Worm (Caenorhabditis elegans) whole organism, L2 larva: ENCODE results near the gene F59A6.10.

Experiments used
- C34F6.9 ChIP-seq: fragments of 150-350 bp; optimal IDR thresholded peaks from 2 replicates; lab custom pipeline; 2014; ENCODE audit warnings: missing biosample characterization, missing genetic modification characterization
- F13H6.1 ChIP-seq: sonication (generic microtip); optimal IDR thresholded peaks from 2 replicates; lab custom pipeline; 2016; ENCODE audit warnings: missing genetic modification characterization, missing compliant biosample characterization
- R02D3.7 ChIP-seq: fragments of 150-350 bp; optimal IDR thresholded peaks from 2 replicates; lab custom pipeline; 2014; ENCODE audit warnings: missing biosample characterization, missing genetic modification characterization
- Y55F3AM.14 ChIP-seq: fragments of 200-800 bp; sonication (Bioruptor generic); optimal IDR thresholded peaks from 2 replicates; lab custom pipeline; 2018; ENCODE audit warnings: mild to moderate bottlenecking, missing genetic modification characterization, missing compliant biosample characterization
- ZK546.5 ChIP-seq: sonication (generic microtip); optimal IDR thresholded peaks from 2 replicates; lab custom pipeline; 2017; ENCODE audit warnings: missing biosample characterization, missing genetic modification characterization
- alr-1 ChIP-seq: fragments of 150-350 bp; optimal IDR thresholded peaks from 2 replicates; lab custom pipeline; 2014; ENCODE audit warnings: missing biosample characterization, missing genetic modification characterization
- aly-2 ChIP-seq: fragments of 150-350 bp; optimal IDR thresholded peaks from 2 replicates; lab custom pipeline; 2014; ENCODE audit warnings: missing biosample characterization, missing genetic modification characterization
- ama-1 ChIP-seq: fragments of 150-350 bp; optimal IDR thresholded peaks from 2 replicates; lab custom pipeline; 2018; ENCODE audit warnings: inconsistent platforms
- blmp-1 ChIP-seq: sonication (generic microtip); optimal IDR thresholded peaks from 2 replicates; lab custom pipeline; 2017; ENCODE audit warnings: missing genetic modification characterization, mild to moderate bottlenecking, missing compliant biosample characterization, antibody characterized with exemption, moderate library complexity; ENCODE audit not compliant: insufficient read depth
- ceh-16 ChIP-seq: fragments of 150-350 bp; optimal IDR thresholded peaks from 2 replicates; lab custom pipeline; 2014; ENCODE audit warnings: missing biosample characterization, missing genetic modification characterization
- ceh-82 ChIP-seq: fragments of 150-350 bp; optimal IDR thresholded peaks from 2 replicates; lab custom pipeline; 2014; ENCODE audit warnings: missing biosample characterization, missing genetic modification characterization
- crh-2 ChIP-seq: sonication (generic microtip); optimal IDR thresholded peaks from 2 replicates; lab custom pipeline; 2017; ENCODE audit warnings: missing biosample characterization, missing genetic modification characterization
- dmd-4 ChIP-seq: sonication (generic microtip); optimal IDR thresholded peaks from 2 replicates; lab custom pipeline; 2017; ENCODE audit warnings: missing biosample characterization, missing genetic modification characterization
- egl-27 ChIP-seq: sonication (generic microtip); optimal IDR thresholded peaks from 3 replicates; lab custom pipeline; 2017; ENCODE audit warnings: missing biosample characterization, missing genetic modification reagents, missing genetic modification characterization
- elt-1 ChIP-seq: fragments of 150-350 bp; optimal IDR thresholded peaks from 2 replicates; lab custom pipeline; 2014; ENCODE audit warnings: missing biosample characterization, missing genetic modification characterization
- elt-3 ChIP-seq: sonication (generic microtip); optimal IDR thresholded peaks from 2 replicates; lab custom pipeline; 2017; ENCODE audit warnings: missing biosample characterization, missing genetic modification characterization
- fos-1 ChIP-seq: fragments of 150-350 bp; optimal IDR thresholded peaks from 2 replicates; lab custom pipeline; 2014; ENCODE audit warnings: missing biosample characterization, missing genetic modification characterization
- gmeb-1 ChIP-seq: fragments of 150-350 bp; optimal IDR thresholded peaks from 2 replicates; lab custom pipeline; 2014; ENCODE audit warnings: missing biosample characterization, missing genetic modification characterization
- lin-11 ChIP-seq: fragments of 150-350 bp; sonication (generic microtip); optimal IDR thresholded peaks from 2 replicates; lab custom pipeline; 2014; ENCODE audit warnings: missing biosample characterization, missing genetic modification characterization, inconsistent platforms, mixed read lengths
- lin-13 ChIP-seq: fragments of 150-350 bp; optimal IDR thresholded peaks from 2 replicates; lab custom pipeline; 2014; ENCODE audit warnings: missing biosample characterization, missing genetic modification reagents, missing genetic modification characterization
- lin-39 ChIP-seq: fragments of 150-350 bp; optimal IDR thresholded peaks from 2 replicates; lab custom pipeline; 2014; ENCODE audit warnings: missing biosample characterization, missing genetic modification reagents, missing genetic modification characterization
- lsy-2 ChIP-seq, 2 experiments: fragments of 150-350 bp in 1 of 2; sonication (generic microtip) in 1 of 2; optimal IDR thresholded peaks; 2 replicates each; lab custom pipeline; 2014 to 2017; ENCODE audit warnings: missing biosample characterization in 2 of 2, missing genetic modification characterization in 2 of 2
- mab-5 ChIP-seq: fragments of 150-350 bp; optimal IDR thresholded peaks from 2 replicates; lab custom pipeline; 2014; ENCODE audit warnings: missing biosample characterization, missing genetic modification characterization
- mbf-1 ChIP-seq: sonication (generic microtip); optimal IDR thresholded peaks from 2 replicates; lab custom pipeline; 2017; ENCODE audit warnings: missing biosample characterization, missing genetic modification characterization
- mdl-1 ChIP-seq, 2 experiments: fragments of 150-350 bp in 1 of 2; sonication (generic microtip) in 1 of 2; optimal IDR thresholded peaks; 2 replicates each; lab custom pipeline; 2017; ENCODE audit warnings: missing biosample characterization in 2 of 2, missing genetic modification characterization in 2 of 2
- nhr-10 ChIP-seq: sonication (generic microtip); optimal IDR thresholded peaks from 2 replicates; lab custom pipeline; 2017; ENCODE audit warnings: missing biosample characterization, missing genetic modification characterization
- nhr-11 ChIP-seq: fragments of 150-350 bp; optimal IDR thresholded peaks from 2 replicates; lab custom pipeline; 2014; ENCODE audit warnings: missing biosample characterization, missing genetic modification characterization
- nhr-12 ChIP-seq: fragments of 150-350 bp; optimal IDR thresholded peaks from 2 replicates; lab custom pipeline; 2014; ENCODE audit warnings: missing biosample characterization, missing genetic modification characterization
- nhr-129 ChIP-seq: fragments of 150-350 bp; optimal IDR thresholded peaks from 2 replicates; lab custom pipeline; 2014; ENCODE audit warnings: missing biosample characterization, missing genetic modification characterization
- nhr-21 ChIP-seq: fragments of 150-350 bp; optimal IDR thresholded peaks from 2 replicates; lab custom pipeline; 2014; ENCODE audit warnings: missing biosample characterization, missing genetic modification characterization
- nhr-23 ChIP-seq: fragments of 150-350 bp; optimal IDR thresholded peaks from 2 replicates; lab custom pipeline; 2014; ENCODE audit warnings: missing biosample characterization, missing genetic modification reagents, missing genetic modification characterization
- nhr-237 ChIP-seq: fragments of 150-350 bp; optimal IDR thresholded peaks from 2 replicates; lab custom pipeline; 2014; ENCODE audit warnings: missing biosample characterization, missing genetic modification characterization
- nhr-25 ChIP-seq: fragments of 150-350 bp; sonication (generic microtip); optimal IDR thresholded peaks from 3 replicates; lab custom pipeline; 2014; ENCODE audit warnings: missing biosample characterization, missing genetic modification characterization
- nhr-6 ChIP-seq: fragments of 150-350 bp; optimal IDR thresholded peaks from 2 replicates; lab custom pipeline; 2014; ENCODE audit warnings: missing biosample characterization, missing genetic modification characterization
- nhr-77 ChIP-seq: fragments of 150-350 bp; optimal IDR thresholded peaks from 2 replicates; lab custom pipeline; 2014; ENCODE audit warnings: missing biosample characterization, missing genetic modification characterization
- peb-1 ChIP-seq: fragments of 150-350 bp; optimal IDR thresholded peaks from 2 replicates; lab custom pipeline; 2014; ENCODE audit warnings: missing biosample characterization, missing genetic modification characterization
- sem-4 ChIP-seq: fragments of 150-350 bp; optimal IDR thresholded peaks from 2 replicates; lab custom pipeline; 2014; ENCODE audit warnings: missing biosample characterization, missing genetic modification reagents, missing genetic modification characterization
- skn-1 ChIP-seq: sonication (generic microtip); optimal IDR thresholded peaks from 2 replicates; lab custom pipeline; 2017; ENCODE audit warnings: missing biosample characterization, missing genetic modification characterization
- sma-3 ChIP-seq: sonication (generic microtip); optimal IDR thresholded peaks from 2 replicates; lab custom pipeline; 2016; ENCODE audit warnings: missing genetic modification reagents, missing genetic modification characterization, missing compliant biosample characterization
- sma-9 ChIP-seq, 2 experiments: fragments of 150-350 bp in 1 of 2; sonication (generic microtip) in 1 of 2; optimal IDR thresholded peaks; 2 replicates each; lab custom pipeline; 2014 to 2016; ENCODE audit warnings: missing genetic modification characterization in 2 of 2, mild to moderate bottlenecking in 1 of 2, missing biosample characterization in 1 of 2, missing compliant biosample characterization in 1 of 2, missing genetic modification reagents in 1 of 2, moderate library complexity in 1 of 2
- snpc-4 ChIP-seq: fragments of 150-350 bp; optimal IDR thresholded peaks from 2 replicates; lab custom pipeline; 2014; ENCODE audit warnings: missing biosample characterization, missing genetic modification characterization
- unc-39 ChIP-seq: fragments of 150-350 bp; optimal IDR thresholded peaks from 2 replicates; lab custom pipeline; 2014; ENCODE audit warnings: missing biosample characterization, missing genetic modification characterization
- unc-55 ChIP-seq: fragments of 150-350 bp; sonication (generic microtip); optimal IDR thresholded peaks from 3 replicates; lab custom pipeline; 2014; ENCODE audit warnings: missing biosample characterization, missing genetic modification reagents, missing genetic modification characterization
- unc-62 ChIP-seq: fragments of 150-350 bp; optimal IDR thresholded peaks from 2 replicates; lab custom pipeline; 2014; ENCODE audit warnings: missing biosample characterization, missing genetic modification reagents, missing genetic modification characterization
- zag-1 ChIP-seq: fragments of 150-350 bp; optimal IDR thresholded peaks from 2 replicates; lab custom pipeline; 2014; ENCODE audit warnings: missing biosample characterization, missing genetic modification characterization
- ztf-1 ChIP-seq: fragments of 200-800 bp; sonication (Bioruptor generic); conservative IDR thresholded peaks from 2 replicates; pipeline ENCODE4 v1.3.6; 2022; ENCODE audit warnings: missing genetic modification characterization, missing compliant biosample characterization
- ztf-11 ChIP-seq: sonication (generic microtip); optimal IDR thresholded peaks from 2 replicates; lab custom pipeline; 2017; ENCODE audit warnings: missing biosample characterization, missing genetic modification characterization
- ztf-4 ChIP-seq: fragments of 150-350 bp; optimal IDR thresholded peaks from 2 replicates; lab custom pipeline; 2014; ENCODE audit warnings: missing biosample characterization, missing genetic modification characterization

F59A6.10 gene

DNA sequence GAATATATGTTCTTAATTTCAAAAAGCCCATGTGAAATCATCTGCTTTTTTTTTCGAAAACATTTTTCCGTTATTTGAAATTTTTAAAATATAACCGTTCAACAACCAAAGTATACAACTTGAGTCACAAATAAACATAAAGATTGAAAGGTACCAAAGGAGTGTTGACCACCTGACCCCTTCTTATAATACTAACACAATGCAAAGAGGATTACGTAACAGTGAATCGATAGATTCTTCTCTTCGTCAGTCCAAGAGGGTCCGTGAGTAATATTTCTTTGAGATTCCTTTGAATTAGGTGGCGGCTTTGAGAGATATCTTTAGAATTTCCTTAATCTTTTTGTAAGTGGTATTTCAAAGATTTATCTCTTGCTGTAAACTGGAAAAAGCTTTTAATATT, 12.4 kb downstream of the F59A6.10 start:
- TF ChIP-seq nhr-23 (tag; lab: Kevin White, UChicago) = no peak
- TF ChIP-seq mab-5 (tag; lab: Kevin White, UChicago) = no peak
- TF ChIP-seq skn-1 (tag; lab: Kevin White, UChicago) = no peak
- TF ChIP-seq lsy-2 (tag; optimal IDR thresholded peaks at IDR 0.05; lab: Kevin White, UChicago) = no peak
- no peak for TF ChIP-seq elt-3
- TF ChIP-seq nhr-77 (tag; lab: Kevin White, UChicago) = no peak
- TF ChIP-seq nhr-12 (tag; lab: Kevin White, UChicago) = no peak
- TF ChIP-seq elt-1 (tag; lab: Kevin White, UChicago) = no peak
- TF ChIP-seq nhr-6 (tag; lab: Kevin White, UChicago) = no peak
- no peak for TF ChIP-seq unc-39 (tag; lab: Kevin White, UChicago)
- TF ChIP-seq ama-1 (lab: Kevin White, UChicago) = no peak
- no peak for TF ChIP-seq aly-2 (tag; lab: Kevin White, UChicago)
- no peak for TF ChIP-seq sma-3 (GFP tag; lab: Kevin White, UChicago)
- TF ChIP-seq ztf-4 (tag; lab: Kevin White, UChicago) = no peak
- TF ChIP-seq lin-13 (GFP tag; lab: Kevin White, UChicago) = no peak
- no peak for TF ChIP-seq peb-1 (tag; lab: Kevin White, UChicago)
- TF ChIP-seq nhr-129 (tag; lab: Kevin White, UChicago) = no peak
- no peak for TF ChIP-seq alr-1 (tag; lab: Kevin White, UChicago)
- no peak for TF ChIP-seq mdl-1 (tag; optimal IDR thresholded peaks at IDR 0.05; lab: Kevin White, UChicago)
- no peak for TF ChIP-seq unc-62

DNA sequence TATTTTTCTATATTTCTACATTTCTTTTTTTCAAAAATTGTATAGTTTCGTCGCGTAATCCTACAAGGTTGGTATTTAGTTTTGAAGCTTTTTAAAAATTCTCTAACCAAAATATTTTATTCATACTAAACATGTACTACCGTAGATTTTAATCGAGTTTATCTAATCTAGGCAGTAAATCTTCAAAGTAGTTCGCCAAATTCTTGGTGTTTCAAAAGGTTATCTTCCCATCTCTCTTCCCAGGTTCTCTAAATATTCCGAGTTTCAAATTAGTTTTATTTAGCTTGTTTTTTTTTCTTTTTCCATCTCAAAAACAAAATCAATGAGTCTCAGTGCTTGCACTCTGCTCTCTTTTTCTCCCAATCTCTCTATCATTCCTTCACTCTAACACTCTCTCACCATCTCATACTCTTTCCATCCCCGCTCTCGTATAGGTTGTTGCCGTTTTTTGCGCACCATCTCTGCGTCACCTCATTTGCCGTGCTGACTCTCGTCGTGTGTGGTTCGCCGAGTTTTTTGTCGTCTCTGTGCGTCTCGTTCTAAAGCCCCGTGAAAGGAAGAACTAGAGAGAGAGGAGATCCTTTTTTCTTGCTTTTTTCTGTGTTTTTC, 13.3 kb downstream of the F59A6.10 start:
- TF ChIP-seq nhr-237 (tag; lab: Kevin White, UChicago) (no peak), lin-13 (GFP tag; lab: Kevin White, UChicago) (peak; percentile 32), sma-9 (GFP tag; optimal IDR thresholded peaks at IDR 0.05; lab: Kevin White, UChicago) (peak; percentile 36), sma-9 (tag; optimal IDR thresholded peaks at IDR 0.05; lab: Kevin White, UChicago) (no peak), mbf-1 (tag; lab: Kevin White, UChicago) (no peak), elt-3 (no peak), peb-1 (tag; lab: Kevin White, UChicago) (no peak), unc-62 (no peak), F13H6.1 (tag; lab: Kevin White, UChicago) (peak; percentile 68), mab-5 (tag; lab: Kevin White, UChicago) (peak; percentile 56), lin-39 (no peak), ZK546.5 (tag; lab: Kevin White, UChicago) (no peak), sem-4 (peak; percentile 59), ama-1 (lab: Kevin White, UChicago) (peak; percentile 1), nhr-21 (tag; lab: Kevin White, UChicago) (peak; percentile 31), nhr-77 (tag; lab: Kevin White, UChicago) (no peak), nhr-129 (tag; lab: Kevin White, UChicago) (peak; percentile 82), ceh-16 (peak; percentile 69), zag-1 (tag; lab: Kevin White, UChicago) (peak; percentile 57), nhr-23 (tag; lab: Kevin White, UChicago) (no peak), R02D3.7 (no peak), sma-3 (GFP tag; lab: Kevin White, UChicago) (peak; percentile 18), ztf-11 (tag; lab: Kevin White, UChicago) (no peak), unc-55 (GFP tag; lab: Kevin White, UChicago) (peak; percentile 72), ztf-1 (GFP tag; lab: Robert Waterston, UW) (no peak), gmeb-1 (tag; lab: Kevin White, UChicago) (peak; percentile 14), blmp-1 (tag; lab: Kevin White, UChicago) (no peak), C34F6.9 (tag; lab: Kevin White, UChicago) (peak; percentile 91), Y55F3AM.14 (GFP tag; lab: Kevin White, UChicago) (peak; percentile 80), skn-1 (tag; lab: Kevin White, UChicago) (no peak), mdl-1 (tag; optimal IDR thresholded peaks at IDR 0.05; lab: Kevin White, UChicago) (peak in 1 of 2 experiments; percentile 26), nhr-11 (tag; lab: Kevin White, UChicago) (no peak), lsy-2 (tag; optimal IDR thresholded peaks at IDR 0.05; lab: Kevin White, UChicago) (peak; percentile 21 to 76), unc-39 (tag; lab: Kevin White, UChicago) (no peak), lin-11 (tag; lab: Kevin White, UChicago) (no peak), egl-27 (tag; lab: Kevin White, UChicago) (peak; percentile 74), dmd-4 (no peak), nhr-6 (tag; lab: Kevin White, UChicago) (no peak), ztf-4 (tag; lab: Kevin White, UChicago) (no peak), ceh-82 (tag; lab: Kevin White, UChicago) (no peak), elt-1 (tag; lab: Kevin White, UChicago) (no peak), crh-2 (tag; lab: Kevin White, UChicago) (peak; percentile 66), fos-1 (tag; lab: Kevin White, UChicago) (peak; percentile 81), nhr-12 (tag; lab: Kevin White, UChicago) (no peak), alr-1 (tag; lab: Kevin White, UChicago) (no peak), aly-2 (tag; lab: Kevin White, UChicago) (no peak), nhr-25 (tag; lab: Kevin White, UChicago) (peak; percentile 58), nhr-10 (no peak), snpc-4 (tag; lab: Kevin White, UChicago) (peak; percentile 51)
